Worm (Caenorhabditis elegans): ENCODE measurements around the gene F57B9.3.

F57B9.3 gene

ce11 chrIII:6971662-6972284 is 32.1 kb downstream of the F57B9.3 start, which contains the start of the genes eef-1A.1 and rfc-4 (continued):
- TF ChIP-seq aha-1 (tag) (peak; percentile 99), lin-38 (GFP tag; IDR thresholded peaks at IDR 0.05) (peak; percentile 90), nhr-111 (GFP tag; optimal IDR thresholded peaks at IDR 0.05) (no peak), ceh-62 (tag; optimal IDR thresholded peaks at IDR 0.05) (peak; percentile 9), mxl-3 (GFP tag; optimal IDR thresholded peaks at IDR 0.05) (peak; percentile 84), spr-1 (tag; optimal IDR thresholded peaks at IDR 0.05) (peak; percentile 82), pqm-1 (tag; optimal IDR thresholded peaks at IDR 0.05) (peak; percentile 41), lin-15B (tag; optimal IDR thresholded peaks at IDR 0.05) (peak; percentile 42), ZK337.2 (GFP tag; IDR thresholded peaks at IDR 0.05) (no peak), vab-7 (GFP tag; IDR thresholded peaks at IDR 0.05) (peak; percentile 56), T26A8.4 (GFP tag; IDR thresholded peaks at IDR 0.05) (peak; percentile 85), nhr-6 (tag; optimal IDR thresholded peaks at IDR 0.05) (peak; percentile 96), daf-8 (GFP tag; IDR thresholded peaks at IDR 0.05) (no peak), zip-2 (tag; optimal IDR thresholded peaks at IDR 0.05) (peak; percentile 71), madf-5 (GFP tag; IDR thresholded peaks at IDR 0.05) (no peak), ZK546.5 (tag; optimal IDR thresholded peaks at IDR 0.05) (peak; percentile 79 to 99), nhr-25 (tag; optimal IDR thresholded peaks at IDR 0.05; ENCODE audit: borderline replicate concordance, insufficient read depth) (peak; percentile 95), duxl-1 (tag; optimal IDR thresholded peaks at IDR 0.05; ENCODE audit: poor library complexity) (peak; percentile 89), ceh-32 (tag; optimal IDR thresholded peaks at IDR 0.05; ENCODE audit: poor library complexity) (no peak), hif-1 (tag; optimal IDR thresholded peaks at IDR 0.05) (peak; percentile 68 to 93), T20F7.1 (GFP tag; optimal IDR thresholded peaks at IDR 0.05) (peak; percentile 97), ctbp-1 (GFP tag; IDR thresholded peaks at IDR 0.05) (peak; percentile 78), Y105C5A.15 (GFP tag; IDR thresholded peaks at IDR 0.05) (no peak), sdz-12 (GFP tag; optimal IDR thresholded peaks at IDR 0.05) (no peak), fos-1 (tag; optimal IDR thresholded peaks at IDR 0.05) (no peak), zip-11 (GFP tag; IDR thresholded peaks at IDR 0.05) (no peak), jun-1 (tag; optimal IDR thresholded peaks at IDR 0.05) (peak; percentile 75), ceh-82 (tag; optimal IDR thresholded peaks at IDR 0.05) (no peak), ama-1 (optimal IDR thresholded peaks at IDR 0.05) (peak; percentile 66), nhr-28 (tag; optimal IDR thresholded peaks at IDR 0.05) (peak; percentile 94), mes-2 (tag; optimal IDR thresholded peaks at IDR 0.05; ENCODE audit: poor library complexity, severe bottlenecking) (peak; percentile 97), Y75B8A.6 (GFP tag; IDR thresholded peaks at IDR 0.05) (no peak), unc-39 (tag; optimal IDR thresholded peaks at IDR 0.05) (no peak), zfp-3 (GFP tag; conservative IDR thresholded peaks at IDR 0.05) (peak; percentile 81), zag-1 (tag; optimal IDR thresholded peaks at IDR 0.05) (no peak), cey-2 (tag; optimal IDR thresholded peaks at IDR 0.05; ENCODE audit: borderline replicate concordance, insufficient read depth) (no peak), mep-1 (tag; optimal IDR thresholded peaks at IDR 0.05) (peak; percentile 98), unc-130 (GFP tag; optimal IDR thresholded peaks at IDR 0.05) (peak; percentile 87), madf-9 (GFP tag; conservative IDR thresholded peaks at IDR 0.05) (peak; percentile 69; the same call in 1 of the 2 replicates), dmd-6 (GFP tag; IDR thresholded peaks at IDR 0.05) (peak; percentile 90), daf-16 (GFP tag; optimal IDR thresholded peaks at IDR 0.05) (peak; percentile 22 to 34), daf-16 (tag; optimal IDR thresholded peaks at IDR 0.05) (peak; percentile 86), egl-27 (tag; optimal IDR thresholded peaks at IDR 0.05) (no peak), dve-1 (tag; optimal IDR thresholded peaks at IDR 0.05; ENCODE audit: insufficient read depth) (peak; percentile 99), nhr-48 (tag; optimal IDR thresholded peaks at IDR 0.05) (peak; percentile 66), Y5F2A.4 (GFP tag; optimal IDR thresholded peaks at IDR 0.05) (peak; percentile 13), aly-2 (tag; optimal IDR thresholded peaks at IDR 0.05) (no peak), set-16 (GFP tag; IDR thresholded peaks at IDR 0.05) (no peak), ceh-20 (GFP tag; IDR thresholded peaks at IDR 0.05) (peak; percentile 85), F44E2.7 (GFP tag; IDR thresholded peaks at IDR 0.05) (no peak)
